Fruit fly (Drosophila melanogaster) whole organism, prepupa: ENCODE results near the gene B52.

Experiments used
- Blimp-1 ChIP-seq: fragments of 200-800 bp; sonication (Bioruptor generic); optimal IDR thresholded peaks from 3 replicates; lab custom pipeline; 2017; ENCODE audit warnings: missing biosample characterization, missing genetic modification characterization, mild to moderate bottlenecking, moderate library complexity, missing genetic modification reagents
- CG10631 ChIP-seq: fragments of 200-800 bp; sonication (Bioruptor generic); optimal IDR thresholded peaks from 2 replicates; lab custom pipeline; 2016; ENCODE audit warnings: missing biosample characterization, missing genetic modification characterization
- CG10669 ChIP-seq: fragments of 200-800 bp; sonication (Bioruptor generic); optimal IDR thresholded peaks from 3 replicates; lab custom pipeline; 2018; ENCODE audit warnings: missing biosample characterization, mild to moderate bottlenecking, missing genetic modification characterization, moderate library complexity
- CG11294 ChIP-seq: fragments of 200-800 bp; sonication (Bioruptor generic); IDR thresholded peaks from 2 replicates; pipeline ENCODE4 v1.3.6; 2022; ENCODE audit warnings: missing biosample characterization, missing genetic modification characterization
- CG15336 ChIP-seq: fragments of 200-800 bp; sonication (Bioruptor generic); IDR thresholded peaks from 2 replicates; pipeline ENCODE4 v1.3.6; 2022; ENCODE audit warnings: missing biosample characterization, missing genetic modification characterization
- CG16779 ChIP-seq: fragments of 200-800 bp; sonication (Bioruptor generic); optimal IDR thresholded peaks from 3 replicates; lab custom pipeline; 2017; ENCODE audit warnings: missing biosample characterization, mild to moderate bottlenecking, missing genetic modification characterization
- CG3032 ChIP-seq: fragments of 200-800 bp; optimal IDR thresholded peaks from 2 replicates; lab custom pipeline; 2019; ENCODE audit warnings: missing biosample characterization, mild to moderate bottlenecking, missing genetic modification characterization, moderate library complexity
- CG31627 ChIP-seq: fragments of 200-800 bp; sonication (Bioruptor generic); optimal IDR thresholded peaks from 3 replicates; lab custom pipeline; 2016; ENCODE audit warnings: missing biosample characterization, missing genetic modification characterization
- CG32006 ChIP-seq: fragments of 200-800 bp; sonication (Bioruptor generic); optimal IDR thresholded peaks from 3 replicates; lab custom pipeline; 2017; ENCODE audit warnings: missing biosample characterization, mild to moderate bottlenecking, missing genetic modification characterization
- CG34406 ChIP-seq: fragments of 200-800 bp; sonication (Bioruptor generic); optimal IDR thresholded peaks from 3 replicates; lab custom pipeline; 2016; ENCODE audit warnings: missing biosample characterization, missing genetic modification characterization
- CG3919 ChIP-seq: fragments of 200-800 bp; sonication (Bioruptor generic); optimal IDR thresholded peaks from 3 replicates; lab custom pipeline; 2016; ENCODE audit warnings: missing biosample characterization, missing genetic modification characterization
- CG6276 ChIP-seq: fragments of 200-800 bp; sonication (Bioruptor generic); optimal IDR thresholded peaks from 2 replicates; lab custom pipeline; 2017; ENCODE audit warnings: missing biosample characterization, mild to moderate bottlenecking, missing genetic modification characterization
- CG6792 ChIP-seq: fragments of 200-800 bp; sonication (Bioruptor generic); optimal IDR thresholded peaks from 3 replicates; lab custom pipeline; 2016; ENCODE audit warnings: missing biosample characterization, missing genetic modification characterization
- CG6854 ChIP-seq: fragments of 200-800 bp; sonication (Bioruptor generic); optimal IDR thresholded peaks from 2 replicates; lab custom pipeline; 2017; ENCODE audit warnings: missing biosample characterization, mild to moderate bottlenecking, missing genetic modification characterization
- CG8632 ChIP-seq: fragments of 200-800 bp; sonication (Bioruptor generic); optimal IDR thresholded peaks from 3 replicates; lab custom pipeline; 2016; ENCODE audit warnings: missing biosample characterization, missing genetic modification characterization
- CG9139 ChIP-seq: fragments of 200-800 bp; sonication (Bioruptor generic); optimal IDR thresholded peaks from 3 replicates; lab custom pipeline; 2017; ENCODE audit warnings: missing biosample characterization, mild to moderate bottlenecking, missing genetic modification characterization
- Eip75B ChIP-seq: fragments of 200-800 bp; sonication (Bioruptor generic); optimal IDR thresholded peaks from 3 replicates; lab custom pipeline; 2016; ENCODE audit warnings: missing biosample characterization, missing genetic modification characterization
- Eip78C ChIP-seq: fragments of 200-800 bp; sonication (Bioruptor generic); peaks from one replicate; lab custom pipeline; 2016; ENCODE audit warnings: missing biosample characterization, missing genetic modification characterization
- Eip93F ChIP-seq: fragments of 200-800 bp; sonication (Bioruptor generic); optimal IDR thresholded peaks from 2 replicates; lab custom pipeline; 2016; ENCODE audit warnings: missing biosample characterization, mild to moderate bottlenecking, missing genetic modification characterization
- Ets96B ChIP-seq: fragments of 200-800 bp; optimal IDR thresholded peaks from 2 replicates; lab custom pipeline; 2019; ENCODE audit warnings: missing biosample characterization, mild to moderate bottlenecking, missing genetic modification characterization, moderate library complexity
- Gug ChIP-seq: fragments of 200-800 bp; sonication (Bioruptor generic); IDR thresholded peaks from 2 replicates; pipeline ENCODE4 v1.3.6; 2022; ENCODE audit warnings: missing biosample characterization, missing genetic modification characterization
- Hr38 ChIP-seq: sonication (Bioruptor generic); optimal IDR thresholded peaks from 2 replicates; lab custom pipeline; 2016; ENCODE audit warnings: missing biosample characterization, missing genetic modification characterization
- Hr39 ChIP-seq: fragments of 200-800 bp; sonication (Bioruptor generic); optimal IDR thresholded peaks from 2 replicates; lab custom pipeline; 2016; ENCODE audit warnings: missing biosample characterization, missing genetic modification characterization
- Hr4 ChIP-seq: fragments of 200-800 bp; sonication (Bioruptor generic); optimal IDR thresholded peaks from 3 replicates; lab custom pipeline; 2016; ENCODE audit warnings: missing biosample characterization, missing genetic modification characterization
- Sox102F ChIP-seq: fragments of 200-800 bp; sonication (Bioruptor generic); optimal IDR thresholded peaks from 2 replicates; lab custom pipeline; 2016; ENCODE audit warnings: missing biosample characterization, mild to moderate bottlenecking, missing genetic modification characterization
- Sox14 ChIP-seq: fragments of 200-800 bp; sonication (Bioruptor generic); optimal IDR thresholded peaks from 3 replicates; lab custom pipeline; 2016; ENCODE audit warnings: missing biosample characterization, missing genetic modification characterization
- achi ChIP-seq: fragments of 200-800 bp; sonication (Bioruptor generic); optimal IDR thresholded peaks from 3 replicates; lab custom pipeline; 2016; ENCODE audit warnings: missing biosample characterization, missing genetic modification characterization
- acj6 ChIP-seq: fragments of 200-800 bp; sonication (Bioruptor generic); optimal IDR thresholded peaks from 3 replicates; lab custom pipeline; 2016; ENCODE audit warnings: missing biosample characterization, missing genetic modification characterization
- cyc ChIP-seq: fragments of 200-800 bp; sonication (Bioruptor generic); optimal IDR thresholded peaks from 3 replicates; lab custom pipeline; 2016; ENCODE audit warnings: missing biosample characterization, missing genetic modification characterization
- dac ChIP-seq: fragments of 200-800 bp; sonication (Bioruptor generic); optimal IDR thresholded peaks from 2 replicates; lab custom pipeline; 2017; ENCODE audit warnings: missing biosample characterization, mild to moderate bottlenecking, missing genetic modification characterization
- dsx ChIP-seq: fragments of 200-800 bp; optimal IDR thresholded peaks from 3 replicates; lab custom pipeline; 2019; ENCODE audit warnings: missing biosample characterization, mild to moderate bottlenecking, missing genetic modification characterization, moderate library complexity; ENCODE audit not compliant: poor library complexity, severe bottlenecking
- esn ChIP-seq: fragments of 200-800 bp; sonication (Bioruptor generic); optimal IDR thresholded peaks from 2 replicates; lab custom pipeline; 2016; ENCODE audit warnings: missing biosample characterization, mild to moderate bottlenecking, missing genetic modification characterization, moderate library complexity
- fkh ChIP-seq: fragments of 200-800 bp; sonication (Bioruptor generic); optimal IDR thresholded peaks from 3 replicates; lab custom pipeline; 2017; ENCODE audit warnings: missing biosample characterization, mild to moderate bottlenecking, missing genetic modification characterization, moderate library complexity
- lz ChIP-seq: fragments of 200-800 bp; sonication (Bioruptor generic); optimal IDR thresholded peaks from 3 replicates; lab custom pipeline; 2016; ENCODE audit warnings: missing biosample characterization, missing genetic modification characterization
- net ChIP-seq: fragments of 200-800 bp; sonication (Bioruptor generic); optimal IDR thresholded peaks from 3 replicates; lab custom pipeline; 2016; ENCODE audit warnings: missing biosample characterization, missing genetic modification characterization
- pdm3 ChIP-seq: fragments of 200-800 bp; sonication (Bioruptor generic); optimal IDR thresholded peaks from 3 replicates; lab custom pipeline; 2016; ENCODE audit warnings: missing biosample characterization, missing genetic modification characterization
- ss ChIP-seq, 2 experiments: fragments of 200-800 bp; sonication (Bioruptor generic); optimal IDR thresholded peaks; 2 replicates in 1 of 2; 3 replicates in 1 of 2; lab custom pipeline; 2017 to 2018; ENCODE audit warnings: mild to moderate bottlenecking in 2 of 2, missing biosample characterization in 2 of 2, missing genetic modification characterization in 2 of 2, moderate library complexity in 1 of 2
- svp ChIP-seq: fragments of 200-800 bp; sonication (Bioruptor generic); peaks from one replicate; lab custom pipeline; 2016; ENCODE audit warnings: missing biosample characterization, missing genetic modification characterization
- vri ChIP-seq: fragments of 200-800 bp; sonication (Bioruptor generic); optimal IDR thresholded peaks from 3 replicates; lab custom pipeline; 2016; ENCODE audit warnings: missing biosample characterization, mild to moderate bottlenecking, missing genetic modification characterization

Gene B52

dm6 chr3R:13676137-13677086 lies 15.3 kb downstream of the B52 start, which contains the start of the genes Lkb1 and CG9588 (continued):
- TF ChIP-seq ss (GFP tag; optimal IDR thresholded peaks at IDR 0.05; lab: Kevin White, UChicago) (peak; percentile 19 to 51), Gug (peak; percentile 80), CG34406 (GFP tag; lab: Kevin White, UChicago) (peak; percentile 61), CG15336 (peak; percentile 77), Hr4 (GFP tag; lab: Kevin White, UChicago) (peak; percentile 88), CG10669 (peak; percentile 73), CG32006 (peak; percentile 81), Hr39 (peak; percentile 85), achi (GFP tag; lab: Kevin White, UChicago) (peak; percentile 74), cyc (GFP tag; lab: Kevin White, UChicago) (peak; percentile 77), Ets96B (tag; lab: Kevin White, UChicago) (peak; percentile 40), net (peak; percentile 69), CG8632 (GFP tag; lab: Kevin White, UChicago) (peak; percentile 61), Sox14 (GFP tag; lab: Kevin White, UChicago) (peak; percentile 78), vri (GFP tag; lab: Kevin White, UChicago) (no peak)

DNA sequence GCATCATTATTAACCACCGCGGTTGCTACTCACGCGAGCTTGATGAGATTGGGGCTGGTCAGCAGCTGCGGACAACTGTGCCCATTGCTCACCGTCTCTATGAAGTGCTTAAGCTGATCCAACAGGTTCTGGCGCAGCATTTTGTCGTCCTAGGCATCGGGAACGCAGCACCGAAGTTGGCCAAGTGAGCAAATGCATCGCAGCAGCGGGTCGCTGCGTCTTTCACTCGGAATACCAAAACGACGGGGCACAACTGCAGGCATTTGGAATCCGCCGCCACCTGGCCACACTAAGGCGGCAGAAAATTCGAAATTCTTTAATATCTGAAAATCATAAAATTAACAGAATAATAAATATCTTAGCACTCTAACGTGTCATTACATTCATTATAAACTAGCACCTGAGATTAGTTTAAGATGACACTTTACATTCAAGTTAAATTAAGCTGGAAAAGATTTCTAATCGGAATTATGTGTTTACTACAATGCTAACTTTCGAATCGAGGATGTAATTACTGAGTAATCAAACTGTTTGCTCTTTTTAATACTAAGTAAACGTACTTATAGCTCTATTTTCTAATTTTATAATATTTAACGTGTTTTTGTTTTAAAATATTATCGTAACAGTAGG lies 22.0 kb downstream of the B52 start:
- peak; percentile 1 for TF ChIP-seq Eip75B (GFP tag; lab: Kevin White, UChicago)
- TF ChIP-seq Eip78C (GFP tag; lab: Kevin White, UChicago): peak; percentile 18
- TF ChIP-seq esn (GFP tag; lab: Kevin White, UChicago): no peak
- no peak for TF ChIP-seq CG6792 (GFP tag; lab: Kevin White, UChicago)
- TF ChIP-seq lz: peak; percentile 29
- peak; percentile 25 for TF ChIP-seq dsx (GFP tag; lab: Kevin White, UChicago)
- peak; percentile 16; the same call in 1 of the 2 replicates for TF ChIP-seq CG15336
- TF ChIP-seq CG6854 (GFP tag; lab: Kevin White, UChicago): peak; percentile 53

dm6 chr3R:13683624-13684568 lies 22.8 kb downstream of the B52 start, which contains the start of gene flfl:
TSS of gene flfl (plus strand) at chr3R:13683921.
- TF ChIP-seq Ets96B (tag; lab: Kevin White, UChicago) (no peak), dac (no peak), CG15336 (no peak), ss (GFP tag; optimal IDR thresholded peaks at IDR 0.05; lab: Kevin White, UChicago) (no peak), Eip75B (GFP tag; lab: Kevin White, UChicago) (no peak), CG10669 (no peak), Hr38 (GFP tag; lab: Kevin White, UChicago) (no peak), CG31627 (peak; percentile 36), CG6276 (no peak), CG10631 (GFP tag; lab: Kevin White, UChicago) (no peak), fkh (GFP tag; lab: Kevin White, UChicago) (no peak), svp (peak; percentile 76), Eip93F (GFP tag; lab: Kevin White, UChicago) (no peak), Sox14 (GFP tag; lab: Kevin White, UChicago) (peak; percentile 40), CG3919 (GFP tag; lab: Kevin White, UChicago) (peak; percentile 29), CG16779 (tag; lab: Kevin White, UChicago) (peak; percentile 34), dsx (GFP tag; lab: Kevin White, UChicago) (no peak), CG11294 (GFP tag; lab: Robert Waterston, UW) (no peak), Sox102F (GFP tag; lab: Kevin White, UChicago) (peak; percentile 1), CG32006 (peak; percentile 1), CG8632 (GFP tag; lab: Kevin White, UChicago) (no peak), Eip78C (GFP tag; lab: Kevin White, UChicago) (peak; percentile 64), CG9139 (GFP tag; lab: Kevin White, UChicago) (peak; percentile 47), net (peak; percentile 15), Hr4 (GFP tag; lab: Kevin White, UChicago) (no peak), Blimp-1 (no peak), acj6 (GFP tag; lab: Kevin White, UChicago) (no peak), CG3032 (tag; lab: Kevin White, UChicago) (peak; percentile 34), pdm3 (GFP tag; lab: Kevin White, UChicago) (no peak), lz (peak; percentile 20), vri (GFP tag; lab: Kevin White, UChicago) (peak; percentile 22), CG34406 (GFP tag; lab: Kevin White, UChicago) (no peak), Hr39 (no peak)
